Fruit fly (Drosophila melanogaster) Kc167 (cell line): ENCODE data around the gene Coq4.

Experiments used
- Myc ChIP-seq: fragments of >200 bp; optimal IDR thresholded peaks from 2 replicates; lab custom pipeline; 2017; ENCODE audit warnings: missing external identifiers
- Sin3A ChIP-seq: fragments of >200 bp; optimal IDR thresholded peaks from 2 replicates; lab custom pipeline; 2018; ENCODE audit warnings: missing external identifiers
- h ChIP-seq: fragments of >200 bp; optimal IDR thresholded peaks from 3 replicates; lab custom pipeline; 2018; ENCODE audit warnings: missing external identifiers
- insv ChIP-seq: fragments of >200 bp; optimal IDR thresholded peaks from 3 replicates; lab custom pipeline; 2018; ENCODE audit warnings: missing external identifiers
- psq ChIP-seq: fragments of >200 bp; optimal IDR thresholded peaks from 2 replicates; lab custom pipeline; 2017; ENCODE audit warnings: missing external identifiers
- ttk ChIP-seq: sonication (Bioruptor generic); optimal IDR thresholded peaks from 2 replicates; lab custom pipeline; 2017; ENCODE audit warnings: missing external identifiers

Gene Coq4

dm6 chr3L:17402399-17402798, 31.0 kb downstream of the Coq4 start:
- TF ChIP-seq psq (lab: Kevin White, UChicago), result no peak
- TF ChIP-seq Myc (lab: Kevin White, UChicago), result no peak
- TF ChIP-seq h, result no peak
- no peak for TF ChIP-seq Sin3A (lab: Kevin White, UChicago)
- no peak for TF ChIP-seq ttk (lab: Kevin White, UChicago)
- no peak for TF ChIP-seq insv (lab: Kevin White, UChicago)

- TF ChIP-seq insv (lab: Kevin White, UChicago) (no peak), ttk (lab: Kevin White, UChicago) (no peak), psq (lab: Kevin White, UChicago) (no peak), Sin3A (lab: Kevin White, UChicago) (no peak), h (no peak), Myc (lab: Kevin White, UChicago) (no peak)
Observed at dm6 chr3L:17401411-17401810, 32.0 kb downstream of the Coq4 start.

DNA sequence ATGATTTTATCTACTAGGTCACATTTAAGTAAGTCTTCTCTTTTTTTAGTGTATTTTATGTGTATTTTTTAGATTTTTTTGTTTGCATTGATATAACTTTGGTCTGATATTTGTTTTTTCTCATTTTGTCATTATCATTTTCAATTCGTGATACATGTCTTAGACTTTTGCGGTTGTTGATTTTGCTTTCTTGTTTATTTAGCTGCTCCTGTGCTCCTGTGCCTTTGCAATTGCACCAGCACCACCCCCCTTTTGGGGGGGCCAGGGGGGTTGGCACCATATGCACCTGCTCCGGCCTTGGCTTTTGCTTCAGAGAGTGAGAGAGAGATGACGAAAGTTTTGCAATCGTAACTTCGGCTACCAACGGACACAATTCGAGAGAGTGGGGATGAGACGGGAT, 32.5 kb downstream of the Coq4 start:
- TF ChIP-seq psq (lab: Kevin White, UChicago), result no peak
- TF ChIP-seq Sin3A (lab: Kevin White, UChicago), result no peak

DNA sequence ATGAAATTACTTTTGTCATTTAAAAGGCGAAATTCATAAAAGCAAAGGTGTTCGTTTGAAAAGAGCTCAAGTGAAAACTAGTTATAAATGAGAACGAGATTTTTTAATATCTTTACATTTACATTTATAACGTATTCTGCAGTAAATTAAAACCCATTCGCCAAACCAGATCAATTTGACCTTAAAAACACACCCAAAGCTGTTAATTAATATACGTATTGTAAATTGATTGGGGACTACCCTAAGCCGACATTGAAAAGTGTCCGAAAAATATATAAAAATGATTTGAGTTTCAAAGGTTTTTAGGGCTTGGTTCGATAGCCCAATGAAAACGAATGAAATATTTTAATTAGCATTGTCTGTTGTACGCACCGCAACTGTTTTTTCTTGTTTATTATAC, 34.4 kb downstream of the Coq4 start:
- no peak for TF ChIP-seq Myc (lab: Kevin White, UChicago)
- no peak for TF ChIP-seq psq (lab: Kevin White, UChicago)
- no peak for TF ChIP-seq Sin3A (lab: Kevin White, UChicago)
- no peak for TF ChIP-seq insv (lab: Kevin White, UChicago)
- TF ChIP-seq ttk (lab: Kevin White, UChicago), result no peak
- no peak for TF ChIP-seq h

DNA sequence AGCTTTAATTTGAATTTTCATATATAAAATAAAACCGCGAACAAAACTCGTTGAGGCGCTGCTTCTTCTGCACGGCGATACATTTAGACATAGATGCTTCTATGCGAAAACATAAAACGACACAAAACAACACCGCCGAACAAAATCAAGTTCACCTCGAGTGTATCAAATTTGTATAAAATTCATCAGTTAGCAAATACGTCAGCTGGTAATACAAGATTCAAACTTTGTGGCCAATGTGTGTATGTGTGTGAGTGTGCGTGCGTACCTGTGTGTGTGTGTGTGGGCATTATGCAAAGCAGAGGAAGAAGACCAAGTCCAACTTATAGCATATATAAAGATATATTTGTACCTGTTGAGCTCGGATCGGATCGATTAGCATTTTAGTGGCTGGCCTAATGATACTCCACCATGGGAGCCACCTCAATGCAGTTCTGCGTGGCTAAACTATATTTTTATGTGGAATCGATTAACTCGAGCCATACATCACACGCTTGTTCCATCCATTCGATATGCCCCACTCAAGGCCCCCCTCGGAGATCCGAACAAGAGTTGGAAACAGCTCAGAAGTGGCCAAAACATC, 38.9 kb downstream of the Coq4 start:
- TF ChIP-seq h, result no peak
- TF ChIP-seq Myc (lab: Kevin White, UChicago), result no peak
- TF ChIP-seq psq (lab: Kevin White, UChicago), result no peak
- TF ChIP-seq insv (lab: Kevin White, UChicago), result no peak
- no peak for TF ChIP-seq ttk (lab: Kevin White, UChicago)
- TF ChIP-seq Sin3A (lab: Kevin White, UChicago), result no peak

DNA sequence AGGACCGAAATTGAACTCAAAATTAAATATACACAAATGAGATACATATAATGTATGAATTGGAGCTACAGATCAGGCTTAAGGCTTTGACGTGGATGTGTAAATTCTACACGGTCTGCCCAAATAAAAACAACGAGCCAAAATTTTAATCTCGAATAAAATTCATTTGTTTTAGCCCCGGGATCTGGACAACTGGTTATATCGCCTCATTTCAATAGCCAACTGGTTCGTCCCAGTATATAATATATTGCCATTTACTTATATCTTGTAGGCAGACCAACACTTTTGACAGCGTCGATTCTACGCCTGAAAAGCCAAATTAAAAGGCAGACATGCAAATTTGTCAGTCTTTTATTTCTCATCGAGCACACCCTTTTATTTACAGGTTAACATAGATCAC, 40.3 kb downstream of the Coq4 start:
- TF ChIP-seq insv (lab: Kevin White, UChicago) (no peak), ttk (lab: Kevin White, UChicago) (no peak), h (no peak), Sin3A (lab: Kevin White, UChicago) (no peak), Myc (lab: Kevin White, UChicago) (no peak), psq (lab: Kevin White, UChicago) (no peak)

- TF ChIP-seq ttk (lab: Kevin White, UChicago) (no peak), psq (lab: Kevin White, UChicago) (no peak), insv (lab: Kevin White, UChicago) (no peak), h (no peak), Sin3A (lab: Kevin White, UChicago) (no peak), Myc (lab: Kevin White, UChicago) (no peak)
Observed at dm6 chr3L:17392412-17392811, 41.0 kb downstream of the Coq4 start.

DNA sequence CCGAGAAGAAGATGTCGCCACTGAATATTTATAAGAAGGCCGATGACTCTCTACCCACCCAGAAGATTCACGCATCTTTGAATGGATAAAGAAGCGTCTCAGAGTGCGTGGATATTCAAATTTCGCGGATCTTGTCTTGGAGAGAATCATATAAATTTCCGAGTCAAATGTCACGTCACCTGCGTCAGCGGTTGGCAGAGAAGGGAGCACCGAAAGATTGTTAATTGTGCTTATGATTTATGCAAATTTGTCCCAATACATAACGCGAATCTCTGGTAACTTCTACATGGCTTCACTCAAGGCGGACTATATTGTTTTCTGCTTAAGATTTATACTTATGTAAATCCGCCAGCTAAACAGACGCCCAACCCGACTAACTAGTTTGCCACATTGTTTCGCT, 42.3 kb downstream of the Coq4 start:
- TF ChIP-seq Myc (lab: Kevin White, UChicago), result no peak
- TF ChIP-seq h, result no peak
- TF ChIP-seq psq (lab: Kevin White, UChicago), result no peak
- no peak for TF ChIP-seq ttk (lab: Kevin White, UChicago)
- no peak for TF ChIP-seq insv (lab: Kevin White, UChicago)
- TF ChIP-seq Sin3A (lab: Kevin White, UChicago), result no peak

DNA sequence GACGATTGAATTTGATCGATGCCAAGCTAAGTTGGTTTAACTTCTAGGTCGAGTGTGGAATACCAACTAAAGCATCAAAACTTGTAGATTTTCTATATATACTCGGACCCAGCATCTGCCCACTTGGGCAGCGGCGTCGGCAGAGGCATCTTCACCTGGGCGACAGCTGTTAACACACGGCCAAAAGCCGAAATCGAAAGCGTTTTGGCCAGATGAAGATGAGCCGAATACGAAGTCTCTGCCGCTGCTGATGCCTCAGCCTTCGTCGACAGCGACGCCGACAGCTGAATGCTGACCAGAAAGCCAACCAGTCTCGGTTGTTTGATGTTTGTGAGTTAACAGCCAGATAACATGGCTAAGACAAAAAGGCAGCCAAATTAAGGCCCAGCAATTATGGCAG, 44.5 kb downstream of the Coq4 start, which contains the start of gene CG13731:
Gene CG13731, minus strand, starts transcription at position 62 of the 400 bp plus-strand sequence.
- TF ChIP-seq Myc (lab: Kevin White, UChicago) (no peak), Sin3A (lab: Kevin White, UChicago) (no peak), psq (lab: Kevin White, UChicago) (no peak), insv (lab: Kevin White, UChicago) (no peak), ttk (lab: Kevin White, UChicago) (no peak), h (no peak)

DNA sequence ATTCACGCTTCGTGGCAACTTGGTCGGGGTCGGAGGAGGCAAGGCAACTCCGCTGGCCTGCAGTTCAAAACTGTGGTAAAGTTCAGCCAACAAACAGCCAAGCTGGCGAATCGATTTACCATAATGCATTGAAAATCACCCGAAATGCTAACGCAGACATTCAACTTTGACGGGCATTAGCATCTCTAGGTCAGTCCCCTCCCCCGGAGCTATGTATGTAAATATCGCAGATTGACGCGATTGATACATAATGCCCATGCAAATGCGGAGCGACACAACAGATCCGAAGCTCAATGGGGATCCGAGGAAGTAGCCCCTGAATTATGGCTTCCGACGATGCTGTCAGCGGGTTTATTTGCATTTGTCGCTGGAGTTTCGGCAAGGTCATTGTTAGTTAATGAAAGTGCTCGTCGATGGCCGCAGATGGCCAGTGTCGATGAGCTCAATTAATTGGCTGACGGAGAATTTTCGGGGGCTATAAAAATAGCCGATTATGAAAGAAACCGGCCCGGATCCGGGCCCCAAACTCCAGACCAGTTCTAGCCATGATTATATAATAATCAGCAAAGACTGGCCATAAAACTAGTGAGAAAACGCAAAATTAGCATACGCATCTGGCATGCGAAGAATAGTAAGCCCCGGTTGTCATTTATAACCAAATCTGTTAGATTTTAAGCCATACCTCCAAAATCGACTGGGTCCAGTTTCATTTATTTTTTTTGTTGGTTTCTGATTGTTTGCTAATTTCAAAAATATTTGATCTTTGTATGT, 46.6 kb downstream of the Coq4 start:
- no peak for TF ChIP-seq psq (lab: Kevin White, UChicago)
- no peak for TF ChIP-seq Sin3A (lab: Kevin White, UChicago)
- no peak for TF ChIP-seq insv (lab: Kevin White, UChicago)
- TF ChIP-seq Myc (lab: Kevin White, UChicago), result no peak
- TF ChIP-seq h, result no peak
- no peak for TF ChIP-seq ttk (lab: Kevin White, UChicago)

- TF ChIP-seq insv (lab: Kevin White, UChicago) (no peak), Myc (lab: Kevin White, UChicago) (no peak), h (no peak), psq (lab: Kevin White, UChicago) (no peak), Sin3A (lab: Kevin White, UChicago) (no peak), ttk (lab: Kevin White, UChicago) (no peak)
Observed at dm6 chr3L:17383714-17384113, 49.7 kb downstream of the Coq4 start.

dm6 chr3L:17383285-17383684, 50.1 kb downstream of the Coq4 start:
- TF ChIP-seq insv (lab: Kevin White, UChicago) (no peak), Myc (lab: Kevin White, UChicago) (no peak), h (no peak), psq (lab: Kevin White, UChicago) (no peak), Sin3A (lab: Kevin White, UChicago) (no peak), ttk (lab: Kevin White, UChicago) (no peak)
